Worm (Caenorhabditis elegans) whole organism, mixed stage, embryonic: ENCODE measurements around the gene T23G7.2.

Experiments
- M03D4.4 ChIP-seq: sonication (generic microtip); optimal IDR thresholded peaks from 2 replicates; lab custom pipeline; 2017; ENCODE audit warnings: mild to moderate bottlenecking, missing genetic modification characterization, missing compliant biosample characterization
- blmp-1 ChIP-seq: fragments of 150-350 bp; optimal IDR thresholded peaks from 2 replicates; lab custom pipeline; 2014; ENCODE audit warnings: missing biosample characterization, missing genetic modification characterization
- ceh-39 ChIP-seq: fragments of 150-350 bp; optimal IDR thresholded peaks from 2 replicates; lab custom pipeline; 2014; ENCODE audit warnings: missing biosample characterization, missing genetic modification characterization
- ceh-43 ChIP-seq: fragments of 200-800 bp; sonication (Bioruptor generic); optimal IDR thresholded peaks from 2 replicates; lab custom pipeline; 2018; ENCODE audit warnings: mild to moderate bottlenecking, missing genetic modification characterization, moderate library complexity, missing compliant biosample characterization
- ceh-83 ChIP-seq: fragments of 200-800 bp; sonication (Bioruptor generic); optimal IDR thresholded peaks from 2 replicates; lab custom pipeline; 2018; ENCODE audit warnings: mild to moderate bottlenecking, missing genetic modification characterization, missing compliant biosample characterization
- ces-1 ChIP-seq: fragments of 150-350 bp; optimal IDR thresholded peaks from 2 replicates; lab custom pipeline; 2014; ENCODE audit warnings: missing biosample characterization, missing genetic modification reagents, missing genetic modification characterization
- cnd-1 ChIP-seq: fragments of 200-800 bp; sonication (Bioruptor generic); optimal IDR thresholded peaks from 2 replicates; lab custom pipeline; 2018; ENCODE audit warnings: mild to moderate bottlenecking, missing genetic modification characterization, missing compliant biosample characterization
- drap-1 ChIP-seq: fragments of 200-800 bp; sonication (Bioruptor generic); optimal IDR thresholded peaks from 3 replicates; lab custom pipeline; 2018; ENCODE audit warnings: mild to moderate bottlenecking, missing genetic modification characterization, missing compliant biosample characterization
- elt-3 ChIP-seq: fragments of 150-350 bp; optimal IDR thresholded peaks from 2 replicates; lab custom pipeline; 2014; ENCODE audit warnings: missing biosample characterization, missing genetic modification characterization
- flh-1 ChIP-seq: fragments of 200-800 bp; sonication (Bioruptor generic); optimal IDR thresholded peaks from 2 replicates; lab custom pipeline; 2018; ENCODE audit warnings: mild to moderate bottlenecking, missing genetic modification characterization, moderate library complexity, missing compliant biosample characterization
- ham-2 ChIP-seq: fragments of 200-800 bp; sonication (Bioruptor generic); optimal IDR thresholded peaks from 2 replicates; lab custom pipeline; 2018; ENCODE audit warnings: mild to moderate bottlenecking, missing genetic modification characterization, missing compliant biosample characterization
- hlh-1 ChIP-seq: fragments of 150-350 bp; optimal IDR thresholded peaks from 2 replicates; lab custom pipeline; 2014; ENCODE audit warnings: missing biosample characterization, missing genetic modification reagents, missing genetic modification characterization
- lin-13 ChIP-seq: fragments of 150-350 bp; optimal IDR thresholded peaks from 2 replicates; lab custom pipeline; 2014; ENCODE audit warnings: missing biosample characterization, missing genetic modification characterization
- lin-32 ChIP-seq: fragments of 200-800 bp; sonication (Bioruptor generic); optimal IDR thresholded peaks from 2 replicates; lab custom pipeline; 2018; ENCODE audit warnings: mild to moderate bottlenecking, missing genetic modification characterization, missing compliant biosample characterization
- lsy-2 ChIP-seq: fragments of 150-350 bp; optimal IDR thresholded peaks from 2 replicates; lab custom pipeline; 2014; ENCODE audit warnings: missing biosample characterization, missing genetic modification characterization
- mab-5 ChIP-seq: fragments of 150-350 bp; optimal IDR thresholded peaks from 2 replicates; lab custom pipeline; 2014; ENCODE audit warnings: missing biosample characterization, missing genetic modification characterization
- mep-1 ChIP-seq: fragments of 150-350 bp; optimal IDR thresholded peaks from 2 replicates; lab custom pipeline; 2017; ENCODE audit warnings: missing biosample characterization, missing genetic modification reagents, missing genetic modification characterization, inconsistent platforms
- mls-2 ChIP-seq: sonication (generic microtip); optimal IDR thresholded peaks from 2 replicates; lab custom pipeline; 2016; ENCODE audit warnings: mild to moderate bottlenecking, missing genetic modification characterization, moderate library complexity, missing compliant biosample characterization
- nhr-12 ChIP-seq: fragments of 150-350 bp; optimal IDR thresholded peaks from 2 replicates; lab custom pipeline; 2014; ENCODE audit warnings: missing biosample characterization, missing genetic modification characterization
- nhr-2 ChIP-seq: fragments of 150-350 bp; optimal IDR thresholded peaks from 2 replicates; lab custom pipeline; 2014; ENCODE audit warnings: missing biosample characterization, missing genetic modification characterization
- pha-4 ChIP-seq: fragments of 150-350 bp; optimal IDR thresholded peaks from 2 replicates; lab custom pipeline; 2018; ENCODE audit warnings: missing biosample characterization, missing genetic modification reagents, missing genetic modification characterization
- sem-2 ChIP-seq: fragments of 200-800 bp; sonication (Bioruptor generic); optimal IDR thresholded peaks from 2 replicates; lab custom pipeline; 2018; ENCODE audit warnings: mild to moderate bottlenecking, missing genetic modification characterization, missing compliant biosample characterization
- sptf-1 ChIP-seq: sonication (generic microtip); optimal IDR thresholded peaks from 2 replicates; lab custom pipeline; 2017; ENCODE audit warnings: mild to moderate bottlenecking, missing genetic modification characterization, moderate library complexity, missing compliant biosample characterization
- tbx-8 ChIP-seq: fragments of 200-800 bp; sonication (Bioruptor generic); optimal IDR thresholded peaks from 2 replicates; lab custom pipeline; 2018; ENCODE audit warnings: mild to moderate bottlenecking, missing genetic modification characterization, moderate library complexity, missing compliant biosample characterization
- unc-120 ChIP-seq: sonication (generic microtip); optimal IDR thresholded peaks from 2 replicates; lab custom pipeline; 2017; ENCODE audit warnings: missing genetic modification characterization, missing compliant biosample characterization; ENCODE audit not compliant: poor library complexity, severe bottlenecking
- unc-62 ChIP-seq: fragments of 150-350 bp; optimal IDR thresholded peaks from 2 replicates; lab custom pipeline; 2014; ENCODE audit warnings: missing biosample characterization, missing genetic modification reagents, missing genetic modification characterization
- zip-8 ChIP-seq: fragments of 150-350 bp; optimal IDR thresholded peaks from 2 replicates; lab custom pipeline; 2014; ENCODE audit warnings: missing biosample characterization, missing genetic modification characterization
- ztf-11 ChIP-seq: fragments of 150-350 bp; optimal IDR thresholded peaks from 2 replicates; lab custom pipeline; 2014; ENCODE audit warnings: missing biosample characterization, missing genetic modification characterization

The T23G7.2 gene

DNA sequence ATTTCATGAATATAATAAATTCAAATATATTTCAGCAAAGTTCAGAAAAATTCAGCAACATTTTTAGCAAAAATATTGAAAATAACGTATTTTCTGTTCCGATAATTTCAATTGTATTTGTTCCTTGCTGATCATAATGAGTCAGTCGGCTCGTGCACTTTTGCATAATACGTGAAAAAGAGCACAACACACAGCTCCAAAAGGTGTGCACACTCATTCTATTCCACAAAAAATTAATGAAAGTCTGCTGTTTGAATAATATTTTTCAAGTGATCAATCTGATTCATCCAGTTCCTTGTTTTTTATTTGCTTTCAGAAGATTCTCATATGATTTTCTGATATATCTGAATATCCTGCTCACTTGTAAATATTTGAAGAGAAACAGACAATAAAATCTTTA is 18.4 kb downstream of the T23G7.2 start:
- TF ChIP-seq ces-1 (GFP tag; lab: Kevin White, UChicago) (no peak), flh-1 (GFP tag; lab: Kevin White, UChicago) (no peak), unc-120 (tag; lab: Kevin White, UChicago) (no peak), lin-13 (tag; lab: Kevin White, UChicago) (no peak), ztf-11 (tag; lab: Kevin White, UChicago) (no peak), lsy-2 (tag; lab: Kevin White, UChicago) (no peak), elt-3 (tag; lab: Kevin White, UChicago) (no peak), mab-5 (no peak), ceh-43 (GFP tag; lab: Kevin White, UChicago) (no peak), unc-62 (GFP tag; lab: Kevin White, UChicago) (no peak), M03D4.4 (tag; lab: Kevin White, UChicago) (no peak), sptf-1 (tag; lab: Kevin White, UChicago) (no peak), sem-2 (GFP tag; lab: Kevin White, UChicago) (no peak), pha-4 (tag; lab: Kevin White, UChicago) (no peak), ham-2 (GFP tag; lab: Kevin White, UChicago) (no peak), drap-1 (GFP tag; lab: Kevin White, UChicago) (no peak)
- TF ChIP-seq, all 35 proteins: peak for 0

DNA sequence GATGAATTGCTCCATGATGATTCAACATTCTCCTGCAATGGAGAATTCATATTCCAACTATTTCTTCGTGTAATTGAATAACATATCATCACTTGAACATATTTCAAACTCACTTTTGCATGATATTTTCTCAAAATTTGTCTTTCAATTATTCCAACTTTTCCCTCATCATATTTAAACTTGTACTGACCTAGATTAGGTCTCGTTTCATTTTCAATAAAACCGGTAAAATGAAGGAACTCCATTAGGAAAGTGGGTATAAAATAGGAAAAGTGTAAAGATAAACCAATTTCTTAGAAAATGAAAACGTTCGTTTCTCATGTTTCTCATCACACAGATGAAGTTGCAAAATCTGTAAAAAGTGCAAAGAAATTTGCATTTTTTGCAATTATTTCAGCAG is 20.5 kb downstream of the T23G7.2 start, which contains the start of gene col-78:
Gene col-78, plus strand, starts transcription at position 301 of the 400 bp plus-strand sequence.
- TF ChIP-seq ces-1 (GFP tag; lab: Kevin White, UChicago), result no peak

DNA sequence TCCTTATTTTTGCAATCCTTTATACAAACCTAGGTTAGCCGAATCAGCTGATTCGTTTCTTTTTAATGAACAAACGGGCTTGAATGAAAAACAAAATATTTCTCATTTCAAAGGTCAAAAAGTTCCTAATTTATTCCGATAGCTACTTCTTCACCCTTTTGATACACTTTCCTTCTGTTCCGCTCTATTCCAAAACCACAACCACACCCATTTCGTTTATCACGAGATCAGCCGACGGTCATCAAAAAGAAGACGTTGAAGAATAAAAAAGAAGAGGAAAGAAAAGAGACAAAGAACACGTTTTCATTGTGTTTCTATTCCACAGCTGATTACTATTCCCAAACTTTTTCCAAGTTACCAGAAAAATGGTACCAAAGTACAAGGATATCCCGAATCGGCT is 24.7 kb downstream of the T23G7.2 start:
- no peak for TF ChIP-seq ceh-39 (tag; lab: Kevin White, UChicago)
- no peak for TF ChIP-seq mab-5
- TF ChIP-seq lin-13 (tag; lab: Kevin White, UChicago), result no peak
- TF ChIP-seq mep-1, result no peak

DNA sequence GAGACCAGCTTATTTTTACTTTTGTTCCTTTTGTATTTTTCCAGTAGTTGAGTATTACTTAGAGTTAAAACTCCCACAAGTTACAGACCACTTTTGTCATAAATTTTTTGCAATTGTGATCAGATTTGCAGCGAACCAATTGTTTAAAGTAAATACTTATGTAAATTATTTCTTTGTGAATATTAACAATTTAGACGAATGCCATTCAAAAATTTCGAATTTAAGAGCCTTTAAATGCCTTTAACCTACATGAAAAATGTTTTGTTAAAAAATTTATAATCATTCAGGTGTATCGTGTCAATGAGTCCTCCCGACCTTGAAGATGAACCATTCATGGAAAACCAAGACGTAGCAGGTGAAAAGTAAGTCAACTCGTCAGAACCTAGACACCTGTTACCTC is 26.8 kb downstream of the T23G7.2 start, which contains the start of gene W07A12.4:
Gene W07A12.4, plus strand, starts transcription at position 301 of the 400 bp plus-strand sequence.
- TF ChIP-seq mls-2 (tag; lab: Kevin White, UChicago) (no peak), nhr-2 (tag; lab: Kevin White, UChicago) (no peak), cnd-1 (tag; lab: Kevin White, UChicago) (no peak), ceh-39 (tag; lab: Kevin White, UChicago) (no peak)

DNA sequence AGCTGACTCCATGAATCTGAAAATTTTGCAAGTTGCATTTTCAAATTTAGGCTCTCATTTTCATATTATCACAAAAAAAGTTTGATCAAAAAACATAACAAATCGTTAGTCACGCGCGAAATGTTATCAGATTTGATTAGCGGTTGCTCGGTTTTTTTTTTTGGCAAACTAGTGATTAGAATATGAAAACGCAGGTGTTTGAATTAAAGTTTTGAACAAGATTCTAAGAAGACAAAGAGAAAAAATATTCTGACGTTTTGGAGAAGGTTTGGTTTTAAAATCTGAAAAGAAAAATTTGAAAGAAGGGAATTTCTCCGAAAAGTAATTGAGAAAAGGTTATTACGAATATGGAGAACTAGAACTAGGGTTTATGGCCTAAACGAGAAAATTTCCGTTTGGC is 28.4 kb downstream of the T23G7.2 start:
- TF ChIP-seq ham-2 (GFP tag; lab: Kevin White, UChicago) (no peak), nhr-12 (tag; lab: Kevin White, UChicago) (no peak), lin-32 (GFP tag; lab: Kevin White, UChicago) (no peak), ceh-83 (GFP tag; lab: Kevin White, UChicago) (no peak), ceh-43 (GFP tag; lab: Kevin White, UChicago) (no peak), mep-1 (no peak), hlh-1 (tag; lab: Kevin White, UChicago) (no peak), unc-62 (GFP tag; lab: Kevin White, UChicago) (no peak), ces-1 (GFP tag; lab: Kevin White, UChicago) (no peak), sptf-1 (tag; lab: Kevin White, UChicago) (no peak), mab-5 (no peak), sem-2 (GFP tag; lab: Kevin White, UChicago) (no peak), nhr-2 (tag; lab: Kevin White, UChicago) (no peak), unc-120 (tag; lab: Kevin White, UChicago) (no peak), blmp-1 (no peak)

DNA sequence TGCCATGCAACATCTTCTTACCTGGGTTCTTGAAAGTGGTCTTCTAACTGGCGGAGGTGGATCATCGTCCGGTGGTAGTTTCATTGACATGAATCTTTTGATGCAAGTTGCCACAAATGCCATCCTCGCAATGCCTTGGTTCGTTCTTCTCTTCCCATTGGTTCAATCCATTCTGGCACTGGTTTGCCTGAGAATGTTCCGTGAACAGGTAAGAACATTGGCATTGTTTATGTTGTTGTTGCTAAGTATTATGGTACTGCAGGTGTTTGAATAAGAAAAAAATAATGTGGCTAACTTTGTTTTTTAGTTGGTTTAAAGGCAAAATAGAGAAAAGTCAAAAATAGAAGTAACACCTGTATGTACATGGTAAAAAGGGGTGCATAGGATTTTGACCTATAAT is 29.0 kb downstream of the T23G7.2 start:
- TF ChIP-seq ceh-43 (GFP tag; lab: Kevin White, UChicago) (no peak), mep-1 (no peak), unc-62 (GFP tag; lab: Kevin White, UChicago) (no peak), elt-3 (tag; lab: Kevin White, UChicago) (no peak)

DNA sequence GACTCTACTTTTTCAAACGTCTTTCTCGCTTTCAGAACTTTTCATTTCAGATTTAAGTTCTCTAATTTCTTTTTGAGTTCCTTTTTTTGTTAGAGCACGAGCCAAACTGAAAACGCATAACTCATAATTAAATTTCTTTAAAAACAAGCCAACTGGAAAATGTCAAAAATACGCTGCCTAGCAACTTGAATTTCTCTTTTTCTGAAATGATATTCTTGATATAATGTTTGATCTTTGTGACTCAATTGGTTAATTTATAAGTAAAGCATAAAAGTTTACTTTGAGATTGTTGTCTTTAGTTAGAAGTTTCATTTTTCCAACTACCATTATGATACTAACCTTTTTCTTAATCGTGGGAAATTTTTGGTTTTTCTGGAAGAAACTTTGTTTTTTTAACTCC is 31.6 kb downstream of the T23G7.2 start:
- no peak for TF ChIP-seq mab-5
- TF ChIP-seq mep-1, result no peak
- no peak for TF ChIP-seq elt-3 (tag; lab: Kevin White, UChicago)
- no peak for TF ChIP-seq pha-4 (tag; lab: Kevin White, UChicago)
- no peak for TF ChIP-seq zip-8
- TF ChIP-seq flh-1 (GFP tag; lab: Kevin White, UChicago), result no peak
- no peak for TF ChIP-seq ceh-39 (tag; lab: Kevin White, UChicago)
- TF ChIP-seq tbx-8 (GFP tag; lab: Kevin White, UChicago), result no peak
- no peak for TF ChIP-seq M03D4.4 (tag; lab: Kevin White, UChicago)
